Worm (Caenorhabditis elegans): ENCODE data around the gene Y43F8B.14.

Y43F8B.14 gene

ce11 chrV:19405276-19405815 is 50.4 kb downstream of the Y43F8B.14 start, which contains the start of the genes C25F9.6 and C25F9.10:
Gene C25F9.6, minus strand, starts transcription at chrV:19405326.
Gene C25F9.10, plus strand, starts transcription at chrV:19405729.
- no peak for TF ChIP-seq ref-1 (GFP tag; conservative IDR thresholded peaks at IDR 0.05)

- TF ChIP-seq ref-1 (GFP tag; conservative IDR thresholded peaks at IDR 0.05) (no peak), ztf-29 (GFP tag; IDR thresholded peaks at IDR 0.05) (no peak), flt-1 (GFP tag; IDR thresholded peaks at IDR 0.05) (no peak), klf-2 (GFP tag; conservative IDR thresholded peaks at IDR 0.05) (no peak), tab-1 (GFP tag; IDR thresholded peaks at IDR 0.05) (no peak), ztf-23 (GFP tag; IDR thresholded peaks at IDR 0.05) (no peak), med-1 (GFP tag; optimal IDR thresholded peaks at IDR 0.05; ENCODE audit: insufficient read depth) (no peak), cog-1 (tag; optimal IDR thresholded peaks at IDR 0.05) (no peak), T22C8.4 (GFP tag; IDR thresholded peaks at IDR 0.05) (no peak)
Observed at ce11 chrV:19403619-19404018, 52.2 kb downstream of the Y43F8B.14 start.

- TF ChIP-seq ztf-29 (GFP tag; IDR thresholded peaks at IDR 0.05) (no peak), ztf-23 (GFP tag; IDR thresholded peaks at IDR 0.05) (no peak), klf-2 (GFP tag; conservative IDR thresholded peaks at IDR 0.05) (no peak), med-1 (GFP tag; optimal IDR thresholded peaks at IDR 0.05; ENCODE audit: insufficient read depth) (no peak), ref-1 (GFP tag; conservative IDR thresholded peaks at IDR 0.05) (no peak)
Observed at ce11 chrV:19402855-19403254, 52.9 kb downstream of the Y43F8B.14 start, which contains the start of gene C25F9.12. Gene C25F9.12, minus strand, starts transcription at chrV:19402955.

Measured in whole organism, midembryonic.